Worm (Caenorhabditis elegans): ENCODE results near the gene gid-8.

gid-8 gene

DNA sequence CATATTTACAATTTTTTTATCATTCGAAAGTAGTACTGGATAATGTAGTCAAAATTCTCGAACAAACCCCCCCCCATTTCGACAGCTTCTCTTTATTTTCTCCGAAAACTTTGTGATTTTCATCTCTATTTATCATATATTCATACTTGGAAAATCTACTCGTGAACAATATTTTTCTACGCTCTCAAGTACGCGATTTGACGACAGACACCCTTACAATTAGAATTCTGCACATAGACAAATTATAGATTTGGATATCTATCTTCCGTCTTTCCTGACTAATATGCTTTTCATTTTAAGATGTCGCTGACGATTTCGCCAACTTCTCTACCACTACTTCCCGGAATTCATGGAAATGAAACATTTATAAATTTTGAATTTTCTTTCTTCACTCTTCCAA, 38.5 kb downstream of the gid-8 start, which contains the start of gene sru-28:
TSS of gene sru-28 (plus strand) at position 301 of the 400 bp plus-strand sequence.
- TF ChIP-seq lin-13 (GFP tag; optimal IDR thresholded peaks at IDR 0.05), result no peak
- TF ChIP-seq nhr-11 (tag; optimal IDR thresholded peaks at IDR 0.05), result no peak
- no peak for TF ChIP-seq F13H6.1 (tag; optimal IDR thresholded peaks at IDR 0.05)
- no peak for TF ChIP-seq elt-3 (tag; optimal IDR thresholded peaks at IDR 0.05)
- TF ChIP-seq R02D3.7 (tag; optimal IDR thresholded peaks at IDR 0.05), result no peak
- no peak for TF ChIP-seq nhr-12 (tag; optimal IDR thresholded peaks at IDR 0.05)
- TF ChIP-seq mab-5 (tag; optimal IDR thresholded peaks at IDR 0.05), result no peak
- TF ChIP-seq snpc-4 (tag; optimal IDR thresholded peaks at IDR 0.05), result no peak
- TF ChIP-seq nhr-25 (tag; optimal IDR thresholded peaks at IDR 0.05), result no peak
- TF ChIP-seq C34F6.9 (tag; optimal IDR thresholded peaks at IDR 0.05), result no peak

DNA sequence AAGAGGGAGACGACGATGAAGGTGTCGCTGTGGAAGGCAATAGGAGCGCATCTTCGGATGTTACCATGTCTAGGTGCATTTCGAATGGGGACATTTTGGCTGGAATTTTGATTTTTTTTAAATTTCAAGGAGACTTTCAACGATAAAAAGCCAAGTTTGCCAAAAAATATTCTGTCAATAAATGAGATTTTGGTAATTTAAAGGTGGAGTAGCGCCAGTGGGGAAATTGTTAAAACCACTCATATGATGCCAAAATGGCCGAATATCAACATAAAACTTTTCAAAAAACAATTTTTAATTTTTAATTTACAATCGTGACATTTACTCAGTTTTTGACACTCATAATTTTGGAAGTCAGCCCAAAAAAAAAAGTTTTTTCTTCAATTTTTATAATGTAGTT, 44.0 kb downstream of the gid-8 start, which contains the start of gene nhr-260:
TSS of gene nhr-260 (minus strand) at position 101 of the 400 bp plus-strand sequence.
- TF ChIP-seq ztf-1 (GFP tag; conservative IDR thresholded peaks at IDR 0.05), result no peak
- no peak for TF ChIP-seq lin-13 (GFP tag; optimal IDR thresholded peaks at IDR 0.05)
- no peak for TF ChIP-seq gmeb-1 (tag; optimal IDR thresholded peaks at IDR 0.05)
- no peak for TF ChIP-seq mbf-1 (tag; optimal IDR thresholded peaks at IDR 0.05)
- no peak for TF ChIP-seq ama-1 (optimal IDR thresholded peaks at IDR 0.05)
- no peak for TF ChIP-seq mab-5 (tag; optimal IDR thresholded peaks at IDR 0.05)
- no peak for TF ChIP-seq nhr-23 (tag; optimal IDR thresholded peaks at IDR 0.05)
- TF ChIP-seq elt-3 (tag; optimal IDR thresholded peaks at IDR 0.05), result no peak
- no peak for TF ChIP-seq elt-1 (tag; optimal IDR thresholded peaks at IDR 0.05)
- TF ChIP-seq skn-1 (tag; optimal IDR thresholded peaks at IDR 0.05), result no peak
- TF ChIP-seq egl-27 (tag; optimal IDR thresholded peaks at IDR 0.05), result no peak
- TF ChIP-seq lin-39 (tag; optimal IDR thresholded peaks at IDR 0.05), result no peak
- TF ChIP-seq F13H6.1 (tag; optimal IDR thresholded peaks at IDR 0.05), result no peak
- no peak for TF ChIP-seq dmd-4 (tag; optimal IDR thresholded peaks at IDR 0.05)
- no peak for TF ChIP-seq nhr-21 (tag; optimal IDR thresholded peaks at IDR 0.05)
- TF ChIP-seq R02D3.7 (tag; optimal IDR thresholded peaks at IDR 0.05), result no peak
- TF ChIP-seq ceh-16 (tag; optimal IDR thresholded peaks at IDR 0.05), result no peak
- no peak for TF ChIP-seq C34F6.9 (tag; optimal IDR thresholded peaks at IDR 0.05)
